Fruit fly (Drosophila melanogaster) whole organism, wandering third instar larva: ENCODE measurements around the gene CG43229.
A peak's percentile ranks its signal among the peaks of the same experiment; 100 is the strongest.

ENCODE experiments used
- Abd-B ChIP-seq: fragments of >200 bp; optimal IDR thresholded peaks from 2 replicates; lab custom pipeline; 2017; ENCODE audit warnings: missing biosample characterization, missing genetic modification characterization
- CG32264 ChIP-seq: fragments of 200-800 bp; sonication (Bioruptor generic); optimal IDR thresholded peaks from 2 replicates; lab custom pipeline; 2016; ENCODE audit warnings: missing biosample characterization, missing genetic modification characterization
- CG9705 ChIP-seq: fragments of 200-800 bp; sonication (Bioruptor generic); optimal IDR thresholded peaks from 2 replicates; lab custom pipeline; 2018; ENCODE audit warnings: missing biosample characterization, mild to moderate bottlenecking, missing genetic modification characterization
- CrebA ChIP-seq: fragments of 200-800 bp; sonication (Bioruptor generic); optimal IDR thresholded peaks from 2 replicates; lab custom pipeline; 2016; ENCODE audit warnings: missing biosample characterization, mild to moderate bottlenecking, missing genetic modification characterization, borderline replicate concordance
- Dif ChIP-seq: fragments of 200-275, 200-300 bp; sonication (Bioruptor generic); optimal IDR thresholded peaks from 2 replicates; lab custom pipeline; 2018; ENCODE audit warnings: missing biosample characterization, missing genetic modification characterization; ENCODE audit not compliant: partially characterized antibody
- GATAd ChIP-seq: sonication (Bioruptor generic); optimal IDR thresholded peaks from 2 replicates; lab custom pipeline; 2016; ENCODE audit warnings: missing biosample characterization, missing genetic modification characterization
- HLH106 ChIP-seq: fragments of 200-800 bp; optimal IDR thresholded peaks from 3 replicates; lab custom pipeline; 2019; ENCODE audit warnings: missing biosample characterization, mild to moderate bottlenecking, missing genetic modification characterization, moderate library complexity
- Hnf4 ChIP-seq: fragments of 200-800 bp; sonication (Bioruptor generic); optimal IDR thresholded peaks from 2 replicates; lab custom pipeline; 2016; ENCODE audit warnings: missing biosample characterization, mild to moderate bottlenecking, missing genetic modification characterization
- Hr83 ChIP-seq: fragments of 200-300 bp; sonication (Bioruptor generic); optimal IDR thresholded peaks from 2 replicates; lab custom pipeline; 2016; ENCODE audit warnings: missing biosample characterization, mild to moderate bottlenecking, missing genetic modification characterization, moderate library complexity; ENCODE audit not compliant: poor library complexity, severe bottlenecking
- Jra ChIP-seq: sonication (Bioruptor generic); optimal IDR thresholded peaks from 2 replicates; lab custom pipeline; 2016; ENCODE audit warnings: missing biosample characterization, missing genetic modification characterization
- Mio ChIP-seq: sonication (Bioruptor generic); optimal IDR thresholded peaks from 2 replicates; lab custom pipeline; 2016; ENCODE audit warnings: missing biosample characterization, missing genetic modification characterization
- Myc ChIP-seq: fragments of >200 bp; optimal IDR thresholded peaks from 2 replicates; lab custom pipeline; 2017
- N ChIP-seq: fragments of >200 bp; optimal IDR thresholded peaks from 2 replicates; lab custom pipeline; 2018; ENCODE audit warnings: missing biosample characterization, missing external identifiers, missing genetic modification characterization
- OdsH ChIP-seq: fragments of 200-800 bp; sonication (Bioruptor generic); optimal IDR thresholded peaks from 2 replicates; lab custom pipeline; 2016; ENCODE audit warnings: missing biosample characterization, mild to moderate bottlenecking, missing genetic modification characterization
- Rel ChIP-seq, 2 experiments: fragments of 200-800 bp; sonication (Bioruptor generic) in 1 of 2; optimal IDR thresholded peaks; 2 replicates in 1 of 2; 3 replicates in 1 of 2; lab custom pipeline; 2016 to 2019; ENCODE audit warnings: mild to moderate bottlenecking in 2 of 2, missing biosample characterization in 2 of 2, missing genetic modification characterization in 2 of 2, moderate library complexity in 1 of 2
- Sp1 ChIP-seq: fragments of 200-800 bp; sonication (Bioruptor generic); optimal IDR thresholded peaks from 3 replicates; lab custom pipeline; 2019; ENCODE audit warnings: missing biosample characterization, mild to moderate bottlenecking, missing genetic modification characterization, moderate library complexity
- br ChIP-seq: fragments of 200-800 bp; sonication (Bioruptor generic); optimal IDR thresholded peaks from 2 replicates; lab custom pipeline; 2016; ENCODE audit warnings: missing biosample characterization, missing genetic modification characterization
- brk ChIP-seq: fragments of 200-800 bp; sonication (Bioruptor generic); optimal IDR thresholded peaks from 2 replicates; lab custom pipeline; 2016; ENCODE audit warnings: missing biosample characterization, mild to moderate bottlenecking, missing genetic modification characterization
- dl ChIP-seq, 2 experiments: fragments of 175-275, 200-275 bp in 1 of 2; fragments of 200-275 bp in 1 of 2; sonication (Bioruptor generic); optimal IDR thresholded peaks; lab custom pipeline; 2018; ENCODE audit warnings: mild to moderate bottlenecking in 2 of 2, missing biosample characterization in 2 of 2, missing genetic modification characterization in 2 of 2, moderate library complexity in 2 of 2; ENCODE audit not compliant: partially characterized antibody in 2 of 2, insufficient read depth in 1 of 2
- dmrt93B ChIP-seq: fragments of 200-800 bp; sonication (Bioruptor generic); optimal IDR thresholded peaks from 2 replicates; lab custom pipeline; 2018; ENCODE audit warnings: missing biosample characterization, mild to moderate bottlenecking, missing genetic modification characterization
- dsf ChIP-seq: sonication (Bioruptor generic); optimal IDR thresholded peaks from 2 replicates; lab custom pipeline; 2016; ENCODE audit warnings: missing biosample characterization, missing genetic modification characterization, borderline replicate concordance
- foxo ChIP-seq, 2 experiments: fragments of 200-800 bp; sonication (Bioruptor generic); optimal IDR thresholded peaks; 2 replicates in 1 of 2; 3 replicates in 1 of 2; lab custom pipeline; 2016 to 2017; ENCODE audit warnings: missing biosample characterization in 2 of 2, missing genetic modification characterization in 2 of 2
- fru ChIP-seq: fragments of 200-800 bp; sonication (Bioruptor generic); optimal IDR thresholded peaks from 3 replicates; lab custom pipeline; 2016; ENCODE audit warnings: missing biosample characterization, mild to moderate bottlenecking, missing genetic modification characterization
- h ChIP-seq: fragments of 200-800 bp; sonication (Bioruptor generic); optimal IDR thresholded peaks from 3 replicates; lab custom pipeline; 2016; ENCODE audit warnings: missing biosample characterization, mild to moderate bottlenecking, missing genetic modification characterization
- psq ChIP-seq: fragments of 200-800 bp; sonication (Bioruptor generic); optimal IDR thresholded peaks from 3 replicates; lab custom pipeline; 2017; ENCODE audit warnings: missing biosample characterization, mild to moderate bottlenecking, missing genetic modification characterization, moderate library complexity
- rgr ChIP-seq: fragments of 200-800 bp; sonication (Bioruptor generic); optimal IDR thresholded peaks from 3 replicates; lab custom pipeline; 2016; ENCODE audit warnings: missing biosample characterization, mild to moderate bottlenecking, missing genetic modification characterization
- sage ChIP-seq: fragments of 200-800 bp; sonication (Bioruptor generic); optimal IDR thresholded peaks from 2 replicates; lab custom pipeline; 2016; ENCODE audit warnings: missing biosample characterization, mild to moderate bottlenecking, missing genetic modification characterization
- sv ChIP-seq: fragments of 200-800 bp; sonication (Bioruptor generic); optimal IDR thresholded peaks from 3 replicates; lab custom pipeline; 2016; ENCODE audit warnings: missing biosample characterization, missing genetic modification characterization
- tai ChIP-seq: sonication (Bioruptor generic); optimal IDR thresholded peaks from 2 replicates; lab custom pipeline; 2016; ENCODE audit warnings: missing biosample characterization, missing genetic modification characterization
- usp ChIP-seq: fragments of >200 bp; optimal IDR thresholded peaks from 2 replicates; lab custom pipeline; 2017; ENCODE audit warnings: missing biosample characterization, missing genetic modification characterization
- woc ChIP-seq: sonication (Bioruptor generic); optimal IDR thresholded peaks from 2 replicates; lab custom pipeline; 2016; ENCODE audit warnings: missing biosample characterization, mild to moderate bottlenecking, missing genetic modification characterization

The CG43229 gene

dm6 chrX:18100146-18100669, 38.1 kb upstream of the CG43229 start:
- TF ChIP-seq Rel (GFP tag; optimal IDR thresholded peaks at IDR 0.05; lab: Kevin White, UChicago) (no peak), Rel (tag; optimal IDR thresholded peaks at IDR 0.05; lab: Kevin White, UChicago) (peak; percentile 65), N (GFP tag; lab: Kevin White, UChicago) (no peak)
- TF ChIP-seq, all 38 proteins: peak for 1

dm6 chrX:18101098-18101711, 37.1 kb upstream of the CG43229 start, which contains the start of gene Mvb12:
Mvb12 (minus strand) TSS chrX:18101314.
- TF ChIP-seq Rel (GFP tag; optimal IDR thresholded peaks at IDR 0.05; lab: Kevin White, UChicago): no peak
- peak; percentile 30 for TF ChIP-seq Rel (tag; optimal IDR thresholded peaks at IDR 0.05; lab: Kevin White, UChicago)
- TF ChIP-seq Dif: no peak
- no peak for TF ChIP-seq brk (GFP tag; lab: Kevin White, UChicago)
- TF ChIP-seq Hnf4 (GFP tag; lab: Kevin White, UChicago): peak; percentile 8
- TF ChIP-seq N (GFP tag; lab: Kevin White, UChicago): no peak
- no peak for TF ChIP-seq CG9705 (GFP tag; lab: Kevin White, UChicago)
- no peak for TF ChIP-seq sv (GFP tag; lab: Kevin White, UChicago)
- no peak for TF ChIP-seq dl (GFP tag; optimal IDR thresholded peaks at IDR 0.05; lab: Kevin White, UChicago; ENCODE audit: insufficient read depth in 1 of 2, partially characterized antibody in 2 of 2)
- no peak for TF ChIP-seq GATAd (GFP tag; lab: Kevin White, UChicago)
- TF ChIP-seq psq (GFP tag; lab: Kevin White, UChicago): no peak
- TF ChIP-seq sage (GFP tag; lab: Kevin White, UChicago): no peak
- TF ChIP-seq woc (GFP tag; lab: Kevin White, UChicago): no peak
- no peak for TF ChIP-seq CG32264 (GFP tag; lab: Kevin White, UChicago)
- TF ChIP-seq br (GFP tag; lab: Kevin White, UChicago): no peak
- TF ChIP-seq Abd-B (GFP tag; lab: Kevin White, UChicago): no peak

- no peak for TF ChIP-seq Abd-B (GFP tag; lab: Kevin White, UChicago)
- TF ChIP-seq brk (GFP tag; lab: Kevin White, UChicago): no peak
- TF ChIP-seq foxo (GFP tag; optimal IDR thresholded peaks at IDR 0.05; lab: Kevin White, UChicago): peak in 1 of 2 experiments; percentile 11
- no peak for TF ChIP-seq br (GFP tag; lab: Kevin White, UChicago)
- TF ChIP-seq sv (GFP tag; lab: Kevin White, UChicago): no peak
- no peak for TF ChIP-seq dl (GFP tag; optimal IDR thresholded peaks at IDR 0.05; lab: Kevin White, UChicago; ENCODE audit: insufficient read depth in 1 of 2, partially characterized antibody in 2 of 2)
- TF ChIP-seq Mio (GFP tag; lab: Kevin White, UChicago): no peak
- TF ChIP-seq OdsH (GFP tag; lab: Kevin White, UChicago): no peak
- TF ChIP-seq Jra (GFP tag; lab: Kevin White, UChicago): no peak
- TF ChIP-seq Myc: no peak
- TF ChIP-seq h (GFP tag; lab: Kevin White, UChicago): no peak
- no peak for TF ChIP-seq usp
- TF ChIP-seq psq (GFP tag; lab: Kevin White, UChicago): no peak
- TF ChIP-seq dmrt93B (GFP tag; lab: Kevin White, UChicago): no peak
- no peak for TF ChIP-seq fru (GFP tag; lab: Kevin White, UChicago)
- no peak for TF ChIP-seq N (GFP tag; lab: Kevin White, UChicago)
- no peak for TF ChIP-seq Dif
- TF ChIP-seq tai (GFP tag; lab: Kevin White, UChicago): no peak
- TF ChIP-seq rgr (GFP tag; lab: Kevin White, UChicago): no peak
- TF ChIP-seq Hr83 (GFP tag; lab: Kevin White, UChicago): peak; percentile 5
- peak; percentile 10 for TF ChIP-seq HLH106
- TF ChIP-seq CG32264 (GFP tag; lab: Kevin White, UChicago): no peak
- TF ChIP-seq CrebA (GFP tag; lab: Kevin White, UChicago): no peak
- no peak for TF ChIP-seq Sp1
- no peak for TF ChIP-seq sage (GFP tag; lab: Kevin White, UChicago)
- TF ChIP-seq, all 38 proteins: peak for 3
These were observed 36.6 kb upstream of the CG43229 start, which contains the start of gene Taf8 for dm6 chrX:18101778-18102177. Taf8 (plus strand) TSS chrX:18101970.

- TF ChIP-seq Myc (no peak), dsf (GFP tag; lab: Kevin White, UChicago) (no peak)
These were observed 35.0 kb upstream of the CG43229 start, which contains the start of gene CG7135 for dm6 chrX:18103353-18103752. CG7135 (plus strand) TSS chrX:18103653.
